Fruit fly (Drosophila melanogaster) Kc167 (cell line): ENCODE results near the gene Lsp1alpha.

Experiments
- Myc ChIP-seq: fragments of >200 bp; optimal IDR thresholded peaks from 2 replicates; lab custom pipeline; 2017; ENCODE audit warnings: missing external identifiers
- Sin3A ChIP-seq: fragments of >200 bp; optimal IDR thresholded peaks from 2 replicates; lab custom pipeline; 2018; ENCODE audit warnings: missing external identifiers
- h ChIP-seq: fragments of >200 bp; optimal IDR thresholded peaks from 3 replicates; lab custom pipeline; 2018; ENCODE audit warnings: missing external identifiers
- insv ChIP-seq: fragments of >200 bp; optimal IDR thresholded peaks from 3 replicates; lab custom pipeline; 2018; ENCODE audit warnings: missing external identifiers
- psq ChIP-seq: fragments of >200 bp; optimal IDR thresholded peaks from 2 replicates; lab custom pipeline; 2017; ENCODE audit warnings: missing external identifiers
- ttk ChIP-seq: sonication (Bioruptor generic); optimal IDR thresholded peaks from 2 replicates; lab custom pipeline; 2017; ENCODE audit warnings: missing external identifiers

Lsp1alpha gene

dm6 chrX:12467241-12467597 is 22.9 kb upstream of the Lsp1alpha start:
- TF ChIP-seq h (lab: Kevin White, UChicago), result no peak
- no peak for TF ChIP-seq Myc
- no peak for TF ChIP-seq insv (lab: Kevin White, UChicago)
- no peak for TF ChIP-seq ttk (lab: Kevin White, UChicago)
- no peak for TF ChIP-seq psq (lab: Kevin White, UChicago)
- TF ChIP-seq Sin3A (lab: Kevin White, UChicago), result no peak

DNA sequence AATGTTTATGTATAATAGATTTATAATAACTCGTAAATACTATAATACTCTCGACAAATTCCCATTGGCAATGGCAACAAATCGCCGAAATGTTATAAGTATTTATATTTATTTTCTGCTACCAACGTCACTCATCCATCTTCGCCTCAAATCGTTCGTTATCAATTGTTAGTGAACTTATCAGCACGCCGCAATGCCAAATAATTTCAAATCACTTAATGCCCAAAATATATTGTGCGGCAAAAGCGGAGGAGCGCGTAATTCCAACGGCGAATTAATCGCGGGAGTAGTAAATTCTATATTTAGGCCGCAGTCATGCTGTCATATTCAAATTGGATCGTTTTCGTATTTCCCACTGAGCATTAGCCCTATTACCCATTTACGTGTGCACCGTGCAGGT is 20.9 kb upstream of the Lsp1alpha start:
- TF ChIP-seq ttk (lab: Kevin White, UChicago) (no peak), insv (lab: Kevin White, UChicago) (no peak), Sin3A (lab: Kevin White, UChicago) (no peak), h (lab: Kevin White, UChicago) (no peak), Myc (no peak), psq (lab: Kevin White, UChicago) (no peak)

dm6 chrX:12469778-12470177 is 20.3 kb upstream of the Lsp1alpha start:
- TF ChIP-seq ttk (lab: Kevin White, UChicago) (no peak), psq (lab: Kevin White, UChicago) (no peak), Myc (no peak), h (lab: Kevin White, UChicago) (no peak), Sin3A (lab: Kevin White, UChicago) (no peak), insv (lab: Kevin White, UChicago) (no peak)

- TF ChIP-seq insv (lab: Kevin White, UChicago), result no peak
- TF ChIP-seq ttk (lab: Kevin White, UChicago), result no peak
- TF ChIP-seq Myc, result no peak
- no peak for TF ChIP-seq h (lab: Kevin White, UChicago)
- TF ChIP-seq Sin3A (lab: Kevin White, UChicago), result no peak
- no peak for TF ChIP-seq psq (lab: Kevin White, UChicago)
These were observed 19.7 kb upstream of the Lsp1alpha start for dm6 chrX:12470187-12470931.

DNA sequence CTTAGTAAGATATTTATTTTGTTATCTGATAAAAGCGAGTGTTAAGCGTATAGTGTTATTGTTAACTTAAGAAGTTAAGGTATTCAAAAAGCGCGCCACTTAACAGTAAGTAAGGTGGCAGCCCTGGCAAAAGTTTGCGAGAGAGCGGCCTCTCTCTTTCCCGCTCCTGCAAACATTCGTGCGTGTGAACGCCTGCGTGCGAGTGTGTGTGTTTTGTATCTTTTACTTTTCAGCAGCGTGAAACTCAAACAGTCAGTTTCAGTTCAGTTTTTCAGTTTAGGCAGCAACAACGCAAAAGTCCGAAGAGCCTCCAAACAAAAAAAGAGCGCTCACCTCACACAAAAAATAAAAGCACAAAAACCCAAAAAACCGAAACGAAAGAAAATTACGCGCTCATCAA is 18.7 kb upstream of the Lsp1alpha start:
- TF ChIP-seq ttk (lab: Kevin White, UChicago), result no peak
- no peak for TF ChIP-seq insv (lab: Kevin White, UChicago)
- TF ChIP-seq Sin3A (lab: Kevin White, UChicago), result no peak
- no peak for TF ChIP-seq h (lab: Kevin White, UChicago)
- no peak for TF ChIP-seq psq (lab: Kevin White, UChicago)
- TF ChIP-seq Myc, result no peak

DNA sequence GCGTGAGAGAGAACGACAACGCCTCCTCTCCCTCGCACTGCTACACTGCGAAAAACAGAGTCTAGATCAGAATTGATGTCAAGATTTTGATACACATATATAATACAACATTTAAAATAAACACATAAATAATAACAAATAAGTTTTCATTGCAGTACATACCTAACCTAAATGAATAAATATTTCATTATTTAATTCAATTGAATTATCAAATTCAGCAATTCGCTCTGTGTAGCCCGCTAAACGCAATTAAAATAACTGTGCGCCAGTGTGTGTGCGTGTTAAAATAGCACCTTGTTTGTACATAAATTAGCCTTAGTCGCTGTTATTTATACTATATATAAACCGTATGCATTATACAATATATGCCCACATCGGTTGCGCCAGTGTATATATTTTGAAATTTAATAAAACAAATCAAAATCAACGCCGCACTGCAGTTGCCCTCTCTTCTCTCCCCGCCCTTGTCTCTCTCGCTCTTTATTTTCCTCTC is 17.8 kb upstream of the Lsp1alpha start:
- TF ChIP-seq Myc (no peak), ttk (lab: Kevin White, UChicago) (no peak), insv (lab: Kevin White, UChicago) (no peak), h (lab: Kevin White, UChicago) (no peak), psq (lab: Kevin White, UChicago) (no peak), Sin3A (lab: Kevin White, UChicago) (no peak)

DNA sequence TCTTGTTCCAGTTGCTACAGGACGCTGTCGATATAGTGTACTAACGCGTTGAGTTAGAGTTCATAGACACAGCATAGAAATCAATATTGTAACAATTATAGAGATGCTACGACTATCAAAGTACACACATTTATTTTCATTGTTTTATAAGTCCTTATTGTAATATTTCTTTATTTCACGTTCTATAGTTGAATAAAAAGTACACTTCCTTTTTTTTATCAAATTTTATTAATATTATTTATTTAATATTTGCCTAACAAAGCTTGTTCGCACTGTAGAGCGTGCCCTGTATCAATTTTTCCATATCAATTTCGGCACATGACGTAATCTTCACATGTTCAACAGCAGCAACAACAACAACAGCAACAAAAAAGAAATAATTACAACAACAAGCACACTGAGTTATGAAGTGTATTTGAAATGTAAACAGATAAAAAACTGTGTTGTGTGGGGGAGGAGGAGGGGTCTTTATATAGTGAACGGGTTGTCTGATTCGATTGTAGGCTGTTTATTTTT is 16.1 kb upstream of the Lsp1alpha start:
- TF ChIP-seq Sin3A (lab: Kevin White, UChicago) (no peak), psq (lab: Kevin White, UChicago) (no peak), ttk (lab: Kevin White, UChicago) (no peak), h (lab: Kevin White, UChicago) (no peak), insv (lab: Kevin White, UChicago) (no peak), Myc (no peak)

DNA sequence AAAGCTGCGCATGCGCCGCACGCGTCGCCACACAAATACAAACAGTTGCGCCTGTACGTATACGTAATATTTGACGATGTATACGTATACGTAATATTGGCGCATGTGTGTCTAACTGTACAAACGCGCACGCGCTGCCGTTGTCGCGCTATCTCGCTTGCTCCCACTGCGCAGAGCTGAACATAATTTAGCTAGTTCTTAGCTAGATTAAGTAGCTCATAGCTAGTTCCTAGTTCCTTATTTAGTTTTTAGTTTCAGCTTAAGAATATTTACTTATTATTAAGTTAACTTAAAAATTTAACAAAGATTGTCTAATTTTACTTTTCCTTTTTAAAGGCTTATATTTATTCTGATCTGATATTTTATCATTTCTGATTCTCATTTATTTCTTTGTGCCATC is 9.8 kb upstream of the Lsp1alpha start:
- TF ChIP-seq Myc (no peak), Sin3A (lab: Kevin White, UChicago) (no peak), ttk (lab: Kevin White, UChicago) (no peak), h (lab: Kevin White, UChicago) (no peak), psq (lab: Kevin White, UChicago) (no peak), insv (lab: Kevin White, UChicago) (no peak)

DNA sequence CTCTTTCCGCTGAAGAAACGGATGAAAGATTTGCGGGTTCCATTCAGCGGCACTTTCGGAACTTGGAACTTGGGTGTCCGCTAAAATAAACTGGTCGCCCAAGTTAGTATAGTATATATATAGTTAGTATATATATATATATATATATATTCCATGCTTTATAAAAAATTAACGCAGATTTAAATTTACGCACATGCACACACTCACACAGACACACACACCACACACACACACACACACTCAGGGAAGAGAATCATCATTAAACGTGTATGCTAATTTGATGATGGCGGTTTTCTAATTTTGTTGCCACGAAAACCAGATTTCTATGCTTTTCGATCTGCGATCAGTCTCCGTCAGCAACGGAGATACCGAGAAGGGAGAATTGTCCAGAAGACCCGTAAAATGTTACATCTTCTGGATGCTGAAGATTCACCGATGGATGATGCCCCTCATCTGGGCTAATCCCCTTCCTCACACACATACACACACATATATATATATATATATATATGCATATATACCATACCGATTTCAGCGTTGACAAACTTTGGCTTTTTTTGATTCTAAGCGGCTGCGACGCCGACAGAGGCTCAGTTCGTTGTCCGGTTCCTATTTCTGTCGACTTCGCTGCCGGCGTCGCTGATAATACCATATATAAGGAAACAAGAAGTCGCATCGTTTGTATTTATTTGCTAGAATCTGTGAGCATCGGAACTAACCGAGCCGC is 3.6 kb upstream of the Lsp1alpha start, which contains the start of gene Cpr11A:
TSS of gene Cpr11A (plus strand) at position 677 of the 727 bp plus-strand sequence.
- TF ChIP-seq ttk (lab: Kevin White, UChicago) (no peak), Myc (no peak), h (lab: Kevin White, UChicago) (no peak), psq (lab: Kevin White, UChicago) (no peak), Sin3A (lab: Kevin White, UChicago) (no peak), insv (lab: Kevin White, UChicago) (no peak)

dm6 chrX:12487485-12487884 is 2.6 kb upstream of the Lsp1alpha start:
- TF ChIP-seq h (lab: Kevin White, UChicago) (no peak), psq (lab: Kevin White, UChicago) (no peak), Myc (no peak), insv (lab: Kevin White, UChicago) (no peak), ttk (lab: Kevin White, UChicago) (no peak), Sin3A (lab: Kevin White, UChicago) (no peak)

DNA sequence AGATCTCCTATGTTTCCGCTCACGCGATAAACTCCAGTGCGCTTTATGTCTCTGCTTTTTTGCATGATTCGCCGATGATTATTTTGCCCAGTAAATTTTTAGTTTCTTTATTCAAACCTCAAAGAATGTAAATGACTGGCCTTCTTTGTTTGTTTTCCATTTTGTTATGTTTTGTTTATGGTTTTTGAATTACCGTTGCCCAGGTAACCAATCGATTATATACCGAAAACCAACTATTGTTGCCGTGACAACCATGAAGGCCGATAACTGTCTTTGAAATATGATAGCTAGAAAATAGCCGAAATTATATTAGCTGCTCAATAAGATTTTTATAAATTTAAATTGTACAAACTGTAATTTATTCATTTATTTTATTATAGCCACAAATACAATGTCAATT is 6.4 kb downstream of the Lsp1alpha start, which contains the start of gene Mks1:
TSS of gene Mks1 (minus strand) at position 101 of the 400 bp plus-strand sequence.
- no peak for TF ChIP-seq ttk (lab: Kevin White, UChicago)
- no peak for TF ChIP-seq Myc
- TF ChIP-seq psq (lab: Kevin White, UChicago), result no peak
- TF ChIP-seq insv (lab: Kevin White, UChicago), result no peak
- no peak for TF ChIP-seq h (lab: Kevin White, UChicago)
- no peak for TF ChIP-seq Sin3A (lab: Kevin White, UChicago)
